Worm (Caenorhabditis elegans) whole organism, midembryonic: ENCODE data around the gene nhr-110.

Source experiments
- T22C8.4 ChIP-seq: fragments of 200-800 bp; sonication (Bioruptor generic); IDR thresholded peaks from 2 replicates; pipeline ENCODE4 v1.3.6; 2022; ENCODE audit warnings: missing genetic modification characterization, missing compliant biosample characterization
- cog-1 ChIP-seq: sonication (generic microtip); optimal IDR thresholded peaks from 2 replicates; lab custom pipeline; 2016; ENCODE audit warnings: missing genetic modification characterization, missing compliant biosample characterization
- flt-1 ChIP-seq: fragments of 200-800 bp; sonication (Bioruptor generic); IDR thresholded peaks from 2 replicates; pipeline ENCODE4 v1.3.6; 2022; ENCODE audit warnings: missing genetic modification characterization, missing compliant biosample characterization
- klf-2 ChIP-seq: fragments of 200-800 bp; sonication (Bioruptor generic); conservative IDR thresholded peaks from 2 replicates; pipeline ENCODE4 v1.3.6; 2022; ENCODE audit warnings: missing genetic modification reagents, missing genetic modification characterization, missing compliant biosample characterization
- med-1 ChIP-seq: sonication (generic microtip); optimal IDR thresholded peaks from 2 replicates; lab custom pipeline; 2017; ENCODE audit warnings: missing genetic modification characterization, mild to moderate bottlenecking, missing compliant biosample characterization, antibody characterized with exemption, missing genetic modification reagents; ENCODE audit not compliant: insufficient read depth
- ref-1 ChIP-seq: fragments of 200-800 bp; sonication (Bioruptor generic); conservative IDR thresholded peaks from 2 replicates; pipeline ENCODE4 v1.3.6; 2022; ENCODE audit warnings: missing genetic modification reagents, missing genetic modification characterization, missing compliant biosample characterization
- tab-1 ChIP-seq: fragments of 200-800 bp; sonication (Bioruptor generic); IDR thresholded peaks from 2 replicates; pipeline ENCODE4 v1.3.6; 2022; ENCODE audit warnings: missing genetic modification characterization, missing compliant biosample characterization
- ztf-29 ChIP-seq: fragments of 200-800 bp; sonication (Bioruptor generic); IDR thresholded peaks from 2 replicates; pipeline ENCODE4 v1.3.6; 2022; ENCODE audit warnings: missing genetic modification reagents, missing genetic modification characterization, missing compliant biosample characterization

ce11 chrV:1579790-1580189 is 44.5 kb downstream of the nhr-110 start:
- TF ChIP-seq T22C8.4 (GFP tag; lab: Robert Waterston, UW) (no peak), tab-1 (no peak), flt-1 (GFP tag; lab: Robert Waterston, UW) (no peak), klf-2 (no peak), med-1 (GFP tag; lab: Kevin White, UChicago) (no peak), ref-1 (no peak), cog-1 (no peak), ztf-29 (GFP tag; lab: Robert Waterston, UW) (no peak)
